Fruit fly (Drosophila melanogaster): ENCODE data around the gene IntS11.

IntS11 gene

dm6 chr3R:29745056-29745455 lies at the start of gene IntS11, which contains the start of gene Wdr24 (continued):
- TF ChIP-seq CG34376 (GFP tag; optimal IDR thresholded peaks at IDR 0.05) (peak; percentile 60), CG11695 (GFP tag; IDR thresholded peaks at IDR 0.05) (peak; percentile 72; the same call in 2 of the 3 replicates), al (GFP tag; IDR thresholded peaks at IDR 0.05) (peak; percentile 95), CG9876 (GFP tag; optimal IDR thresholded peaks at IDR 0.05) (no peak), usp (GFP tag; optimal IDR thresholded peaks at IDR 0.05) (no peak), CG6765 (GFP tag; optimal IDR thresholded peaks at IDR 0.05) (no peak), Ptx1 (GFP tag; IDR thresholded peaks at IDR 0.05) (peak; percentile 98), CG3995 (GFP tag; optimal IDR thresholded peaks at IDR 0.05) (peak; percentile 86), dysf (GFP tag; IDR thresholded peaks at IDR 0.05) (peak; percentile 96), gce (GFP tag; IDR thresholded peaks at IDR 0.05) (peak; percentile 42; the same call in 1 of the 3 replicates), CG13123 (GFP tag; optimal IDR thresholded peaks at IDR 0.05) (peak; percentile 51), gem (tag; optimal IDR thresholded peaks at IDR 0.05) (peak; percentile 89), CG3065 (GFP tag; optimal IDR thresholded peaks at IDR 0.05) (no peak), Tbp (GFP tag; optimal IDR thresholded peaks at IDR 0.05) (no peak), crol (GFP tag; IDR thresholded peaks at IDR 0.05) (no peak), ara (GFP tag; IDR thresholded peaks at IDR 0.05) (peak; percentile 81), mld (GFP tag; IDR thresholded peaks at IDR 0.05; ENCODE audit: partially characterized antibody) (no peak), repo (GFP tag; optimal IDR thresholded peaks at IDR 0.05) (no peak), CG3838 (GFP tag; optimal IDR thresholded peaks at IDR 0.05) (no peak), pros (GFP tag; optimal IDR thresholded peaks at IDR 0.05) (peak; percentile 2), dan (GFP tag; IDR thresholded peaks at IDR 0.05) (no peak), fd64A (GFP tag; optimal IDR thresholded peaks at IDR 0.05) (no peak), CG32532 (GFP tag; IDR thresholded peaks at IDR 0.05) (peak; percentile 96), CG4854 (GFP tag; optimal IDR thresholded peaks at IDR 0.05) (peak; percentile 58), cwo (GFP tag; optimal IDR thresholded peaks at IDR 0.05) (peak; percentile 62), Sin3A (optimal IDR thresholded peaks at IDR 0.05) (peak; percentile 93), CG15514 (GFP tag; optimal IDR thresholded peaks at IDR 0.05) (peak; percentile 84), CG13296 (GFP tag; optimal IDR thresholded peaks at IDR 0.05) (peak; percentile 68), CG14441 (GFP tag; IDR thresholded peaks at IDR 0.05) (peak; percentile 96), Trl (optimal IDR thresholded peaks at IDR 0.05) (no peak), Trl (GFP tag; optimal IDR thresholded peaks at IDR 0.05) (peak; percentile 41), chn (GFP tag; optimal IDR thresholded peaks at IDR 0.05) (peak; percentile 83), fru (optimal IDR thresholded peaks at IDR 0.05) (no peak), CG10565 (GFP tag; optimal IDR thresholded peaks at IDR 0.05) (no peak), CG15479 (GFP tag; optimal IDR thresholded peaks at IDR 0.05) (no peak), Max (GFP tag; optimal IDR thresholded peaks at IDR 0.05) (peak; percentile 80), Ssrp (tag; optimal IDR thresholded peaks at IDR 0.05) (peak; percentile 74), nmo (GFP tag; optimal IDR thresholded peaks at IDR 0.05) (peak; percentile 88), NK7.1 (GFP tag; optimal IDR thresholded peaks at IDR 0.05) (no peak), cg (GFP tag; optimal IDR thresholded peaks at IDR 0.05) (no peak), CG9797 (GFP tag; optimal IDR thresholded peaks at IDR 0.05) (peak; percentile 87), CG13894 (tag; optimal IDR thresholded peaks at IDR 0.05) (no peak), wor (GFP tag; IDR thresholded peaks at IDR 0.05) (peak; percentile 69), caup (GFP tag; optimal IDR thresholded peaks at IDR 0.05; ENCODE audit: severe bottlenecking) (peak; percentile 79), CG8924 (tag; optimal IDR thresholded peaks at IDR 0.05) (peak; percentile 74), Optix (GFP tag; IDR thresholded peaks at IDR 0.05) (peak; percentile 82; the same call in 2 of the 3 replicates), bigmax (GFP tag; optimal IDR thresholded peaks at IDR 0.05) (no peak), CG17385 (GFP tag; optimal IDR thresholded peaks at IDR 0.05) (peak; percentile 64), Oaz (GFP tag; IDR thresholded peaks at IDR 0.05) (peak; percentile 87), CG11456 (GFP tag; IDR thresholded peaks at IDR 0.05) (peak; percentile 93), Drgx (GFP tag; IDR thresholded peaks at IDR 0.05) (peak; percentile 97), Eip74EF (GFP tag; optimal IDR thresholded peaks at IDR 0.05) (no peak), CkIIα-i1 (GFP tag; IDR thresholded peaks at IDR 0.05) (no peak)

All from whole organism, embryonic.